Fruit fly (Drosophila melanogaster) whole organism, prepupa: ENCODE results near the gene CG34242.

Source experiments
- Blimp-1 ChIP-seq: fragments of 200-800 bp; sonication (Bioruptor generic); optimal IDR thresholded peaks from 3 replicates; lab custom pipeline; 2017; ENCODE audit warnings: missing biosample characterization, missing genetic modification characterization, mild to moderate bottlenecking, moderate library complexity, missing genetic modification reagents
- CG16779 ChIP-seq: fragments of 200-800 bp; sonication (Bioruptor generic); optimal IDR thresholded peaks from 3 replicates; lab custom pipeline; 2017; ENCODE audit warnings: missing biosample characterization, mild to moderate bottlenecking, missing genetic modification characterization
- CG6163 ChIP-seq: fragments of 200-800 bp; sonication (Bioruptor generic); IDR thresholded peaks from 3 replicates; pipeline ENCODE4 v1.3.6; 2022; ENCODE audit warnings: missing biosample characterization, missing genetic modification characterization
- CG6854 ChIP-seq: fragments of 200-800 bp; sonication (Bioruptor generic); optimal IDR thresholded peaks from 2 replicates; lab custom pipeline; 2017; ENCODE audit warnings: missing biosample characterization, mild to moderate bottlenecking, missing genetic modification characterization
- Lpt ChIP-seq: fragments of 200-800 bp; sonication (Bioruptor generic); optimal IDR thresholded peaks from 3 replicates; lab custom pipeline; 2016; ENCODE audit warnings: missing biosample characterization, missing genetic modification characterization
- Smox ChIP-seq: fragments of 200-800 bp; sonication (Bioruptor generic); optimal IDR thresholded peaks from 3 replicates; lab custom pipeline; 2016; ENCODE audit warnings: missing biosample characterization, missing genetic modification characterization
- Sox102F ChIP-seq: fragments of 200-800 bp; sonication (Bioruptor generic); optimal IDR thresholded peaks from 2 replicates; lab custom pipeline; 2016; ENCODE audit warnings: missing biosample characterization, mild to moderate bottlenecking, missing genetic modification characterization
- Sox15 ChIP-seq: fragments of 200-800 bp; sonication (Bioruptor generic); optimal IDR thresholded peaks from 3 replicates; lab custom pipeline; 2016; ENCODE audit warnings: missing biosample characterization, missing genetic modification characterization
- cyc ChIP-seq: fragments of 200-800 bp; sonication (Bioruptor generic); optimal IDR thresholded peaks from 3 replicates; lab custom pipeline; 2016; ENCODE audit warnings: missing biosample characterization, missing genetic modification characterization
- esn ChIP-seq: fragments of 200-800 bp; sonication (Bioruptor generic); optimal IDR thresholded peaks from 2 replicates; lab custom pipeline; 2016; ENCODE audit warnings: missing biosample characterization, mild to moderate bottlenecking, missing genetic modification characterization, moderate library complexity
- net ChIP-seq: fragments of 200-800 bp; sonication (Bioruptor generic); optimal IDR thresholded peaks from 3 replicates; lab custom pipeline; 2016; ENCODE audit warnings: missing biosample characterization, missing genetic modification characterization
- vri ChIP-seq: fragments of 200-800 bp; sonication (Bioruptor generic); optimal IDR thresholded peaks from 3 replicates; lab custom pipeline; 2016; ENCODE audit warnings: missing biosample characterization, mild to moderate bottlenecking, missing genetic modification characterization

DNA sequence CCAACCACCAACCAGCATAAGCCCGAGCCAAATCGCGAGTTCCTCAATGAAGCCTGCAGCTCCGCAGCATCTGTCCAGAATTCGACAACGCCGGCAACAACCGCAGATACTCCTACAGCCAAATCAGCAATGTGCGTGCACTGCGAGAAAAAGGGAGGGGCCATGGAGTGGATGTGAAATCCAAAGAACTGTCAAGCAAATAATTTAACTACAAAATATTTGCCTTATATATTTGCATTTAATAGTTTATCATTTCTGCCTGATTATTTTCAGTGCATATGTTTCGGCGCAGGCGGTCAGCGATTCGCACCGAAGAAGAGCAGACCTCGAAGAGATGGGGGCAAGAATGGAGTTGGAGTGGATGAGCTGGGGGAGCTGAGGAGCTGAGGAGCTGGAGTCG is 17.9 kb downstream of the CG34242 start:
- TF ChIP-seq Smox (GFP tag; lab: Kevin White, UChicago) (peak; percentile 69), CG6854 (GFP tag; lab: Kevin White, UChicago) (peak; percentile 66), vri (GFP tag; lab: Kevin White, UChicago) (peak; percentile 53), net (GFP tag; lab: Kevin White, UChicago) (peak; percentile 55), Sox102F (GFP tag; lab: Kevin White, UChicago) (peak; percentile 80), esn (GFP tag; lab: Kevin White, UChicago) (peak; percentile 83), Blimp-1 (peak; percentile 10), CG6163 (GFP tag; lab: Robert Waterston, UW) (peak; percentile 90), Lpt (GFP tag; lab: Kevin White, UChicago) (peak; percentile 14), cyc (GFP tag; lab: Kevin White, UChicago) (peak; percentile 69), Sox15 (peak; percentile 53), CG16779 (tag; lab: Kevin White, UChicago) (peak; percentile 42)
